Fruit fly (Drosophila melanogaster) whole organism, embryonic: ENCODE results near the gene CG44040.

Experiments used
- Ada2b ChIP-seq: fragments of 200-800 bp; sonication (Bioruptor generic); IDR thresholded peaks from 2 replicates; pipeline ENCODE4 v1.3.6; 2022; ENCODE audit warnings: missing biosample characterization, missing genetic modification characterization
- Bgb ChIP-seq: fragments of 200-800 bp; sonication (Bioruptor generic); IDR thresholded peaks from 2 replicates; pipeline ENCODE4 v1.3.6; 2022; ENCODE audit warnings: missing biosample characterization, missing genetic modification characterization; ENCODE audit not compliant: partially characterized antibody
- CG10209 ChIP-seq: fragments of 200-800 bp; sonication (Bioruptor generic); optimal IDR thresholded peaks from 3 replicates; lab custom pipeline; 2017; ENCODE audit warnings: missing biosample characterization, mild to moderate bottlenecking, missing genetic modification characterization, missing genetic modification reagents
- CG10431 ChIP-seq: fragments of 200-800 bp; sonication (Bioruptor generic); optimal IDR thresholded peaks from 3 replicates; lab custom pipeline; 2018; ENCODE audit warnings: missing biosample characterization, mild to moderate bottlenecking, missing genetic modification characterization
- CG11247 ChIP-seq: fragments of 200-800 bp; sonication (Bioruptor generic); IDR thresholded peaks from 2 replicates; pipeline ENCODE4 v1.3.6; 2022; ENCODE audit warnings: missing biosample characterization, missing genetic modification characterization
- CG11723 ChIP-seq: fragments of 200-800 bp; sonication (Bioruptor generic); optimal IDR thresholded peaks from 2 replicates; lab custom pipeline; 2017; ENCODE audit warnings: missing biosample characterization, mild to moderate bottlenecking, missing genetic modification characterization
- CG12299 ChIP-seq: fragments of 200-800 bp; sonication (Bioruptor generic); optimal IDR thresholded peaks from 2 replicates; lab custom pipeline; 2018; ENCODE audit warnings: missing biosample characterization, mild to moderate bottlenecking, missing genetic modification characterization
- CG12659 ChIP-seq: fragments of 200-800 bp; sonication (Bioruptor generic); optimal IDR thresholded peaks from 3 replicates; lab custom pipeline; 2017; ENCODE audit warnings: mild to moderate bottlenecking, missing biosample characterization, missing genetic modification reagents, missing genetic modification characterization
- CG15269 ChIP-seq: fragments of 200-800 bp; sonication (Bioruptor generic); optimal IDR thresholded peaks from 2 replicates; lab custom pipeline; 2018; ENCODE audit warnings: missing biosample characterization, mild to moderate bottlenecking, missing genetic modification characterization, moderate library complexity
- CG1529 ChIP-seq: fragments of 200-800 bp; sonication (Bioruptor generic); optimal IDR thresholded peaks from 3 replicates; lab custom pipeline; 2018; ENCODE audit warnings: missing biosample characterization, missing genetic modification characterization
- CG15696 ChIP-seq: fragments of 200-800 bp; sonication (Bioruptor generic); optimal IDR thresholded peaks from 2 replicates; lab custom pipeline; 2019; ENCODE audit warnings: missing biosample characterization, mild to moderate bottlenecking, missing genetic modification characterization, moderate library complexity
- CG16863 ChIP-seq: fragments of 200-800 bp; sonication (Bioruptor generic); optimal IDR thresholded peaks from 3 replicates; lab custom pipeline; 2016; ENCODE audit warnings: missing biosample characterization, missing genetic modification characterization
- CG17385 ChIP-seq: fragments of 200-800 bp; sonication (Bioruptor generic); optimal IDR thresholded peaks from 3 replicates; lab custom pipeline; 2018; ENCODE audit warnings: missing biosample characterization, mild to moderate bottlenecking, missing genetic modification characterization
- CG18262 ChIP-seq: fragments of 200-800 bp; optimal IDR thresholded peaks from 3 replicates; lab custom pipeline; 2019; ENCODE audit warnings: missing biosample characterization, mild to moderate bottlenecking, missing genetic modification characterization, moderate library complexity
- CG18599 ChIP-seq: fragments of 200-800 bp; sonication (Bioruptor generic); optimal IDR thresholded peaks from 3 replicates; lab custom pipeline; 2017; ENCODE audit warnings: missing biosample characterization, missing genetic modification characterization, mild to moderate bottlenecking, moderate library complexity, missing genetic modification reagents
- CG2116 ChIP-seq: fragments of 200-800 bp; sonication (Bioruptor generic); optimal IDR thresholded peaks from 3 replicates; lab custom pipeline; 2018; ENCODE audit warnings: missing biosample characterization, mild to moderate bottlenecking, missing genetic modification characterization
- CG2678 ChIP-seq: fragments of 200-800 bp; sonication (Bioruptor generic); optimal IDR thresholded peaks from 3 replicates; lab custom pipeline; 2019; ENCODE audit warnings: missing biosample characterization, mild to moderate bottlenecking, missing genetic modification characterization, moderate library complexity
- CG30020 ChIP-seq: fragments of 200-800 bp; optimal IDR thresholded peaks from 2 replicates; lab custom pipeline; 2019; ENCODE audit warnings: missing biosample characterization, mild to moderate bottlenecking, missing genetic modification characterization, moderate library complexity
- CG30403 ChIP-seq: fragments of 200-800 bp; sonication (Bioruptor generic); optimal IDR thresholded peaks from 3 replicates; lab custom pipeline; 2016; ENCODE audit warnings: missing biosample characterization, missing genetic modification characterization
- CG31388 ChIP-seq: fragments of 200-800 bp; sonication (Bioruptor generic); optimal IDR thresholded peaks from 2 replicates; lab custom pipeline; 2016; ENCODE audit warnings: missing biosample characterization, missing genetic modification characterization
- CG31441 ChIP-seq: fragments of 200-800 bp; sonication (Bioruptor generic); IDR thresholded peaks from 2 replicates; pipeline ENCODE4 v1.3.6; 2022; ENCODE audit warnings: missing biosample characterization, missing genetic modification characterization
- CG34224 ChIP-seq: fragments of 200-800 bp; sonication (Bioruptor generic); IDR thresholded peaks from 3 replicates; pipeline ENCODE4 v1.3.6; 2022; ENCODE audit warnings: missing biosample characterization, missing genetic modification characterization; ENCODE audit not compliant: partially characterized antibody
- CG6813 ChIP-seq: fragments of 200-800 bp; sonication (Bioruptor generic); optimal IDR thresholded peaks from 2 replicates; lab custom pipeline; 2017; ENCODE audit warnings: missing biosample characterization, missing genetic modification characterization, mild to moderate bottlenecking, moderate library complexity, missing genetic modification reagents
- CG7745 ChIP-seq: fragments of 200-800 bp; sonication (Bioruptor generic); optimal IDR thresholded peaks from 2 replicates; lab custom pipeline; 2018; ENCODE audit warnings: missing biosample characterization, mild to moderate bottlenecking, missing genetic modification characterization, moderate library complexity
- CG8924 ChIP-seq: fragments of 200-800 bp; optimal IDR thresholded peaks from 3 replicates; lab custom pipeline; 2019; ENCODE audit warnings: missing biosample characterization, mild to moderate bottlenecking, missing genetic modification characterization, moderate library complexity
- D19A ChIP-seq: fragments of 200-800 bp; optimal IDR thresholded peaks from 3 replicates; lab custom pipeline; 2019; ENCODE audit warnings: missing biosample characterization, mild to moderate bottlenecking, missing genetic modification characterization, moderate library complexity
- Dip2 ChIP-seq: fragments of 200-800 bp; sonication (Bioruptor generic); IDR thresholded peaks from 2 replicates; pipeline ENCODE4 v1.3.6; 2022; ENCODE audit warnings: missing biosample characterization, missing genetic modification characterization
- Fer2 ChIP-seq: fragments of 200-800 bp; sonication (Bioruptor generic); optimal IDR thresholded peaks from 2 replicates; lab custom pipeline; 2018; ENCODE audit warnings: missing biosample characterization, mild to moderate bottlenecking, missing genetic modification characterization, moderate library complexity
- Fer3 ChIP-seq: fragments of 200-800 bp; sonication (Bioruptor generic); optimal IDR thresholded peaks from 2 replicates; lab custom pipeline; 2018; ENCODE audit warnings: missing biosample characterization, mild to moderate bottlenecking, missing genetic modification characterization, moderate library complexity
- MBD-R2 ChIP-seq: fragments of 200-800 bp; sonication (Bioruptor generic); IDR thresholded peaks from 2 replicates; pipeline ENCODE4 v1.3.6; 2022; ENCODE audit warnings: missing biosample characterization, missing genetic modification characterization
- MESR4 ChIP-seq: fragments of 200-800 bp; sonication (Bioruptor generic); optimal IDR thresholded peaks from 2 replicates; lab custom pipeline; 2018; ENCODE audit warnings: missing biosample characterization, mild to moderate bottlenecking, missing genetic modification characterization, moderate library complexity
- Nf-YC ChIP-seq: fragments of 200-800 bp; optimal IDR thresholded peaks from 3 replicates; lab custom pipeline; 2019; ENCODE audit warnings: missing biosample characterization, mild to moderate bottlenecking, missing genetic modification characterization, moderate library complexity
- NfI ChIP-seq: fragments of 200-800 bp; sonication (Bioruptor generic); optimal IDR thresholded peaks from 3 replicates; lab custom pipeline; 2018; ENCODE audit warnings: missing biosample characterization, mild to moderate bottlenecking, missing genetic modification characterization, moderate library complexity
- Oli ChIP-seq: fragments of 200-800 bp; sonication (Bioruptor generic); optimal IDR thresholded peaks from 2 replicates; lab custom pipeline; 2018; ENCODE audit warnings: missing biosample characterization, mild to moderate bottlenecking, missing genetic modification characterization, moderate library complexity
- PHDP ChIP-seq: fragments of 200-800 bp; sonication (Bioruptor generic); optimal IDR thresholded peaks from 3 replicates; lab custom pipeline; 2018; ENCODE audit warnings: missing biosample characterization, mild to moderate bottlenecking, missing genetic modification characterization, moderate library complexity
- ase ChIP-seq: fragments of 200-800 bp; sonication (Bioruptor generic); IDR thresholded peaks from 3 replicates; pipeline ENCODE4 v1.3.6; 2022; ENCODE audit warnings: missing biosample characterization, missing genetic modification characterization
- dm ChIP-seq: fragments of 200-800 bp; sonication (Bioruptor generic); optimal IDR thresholded peaks from 3 replicates; lab custom pipeline; 2016; ENCODE audit warnings: missing biosample characterization, missing genetic modification characterization
- dpn ChIP-seq, 2 experiments: fragments of 200-800 bp; sonication (Bioruptor generic); optimal IDR thresholded peaks; 3 replicates each; lab custom pipeline; 2016; ENCODE audit warnings: missing biosample characterization in 2 of 2, missing genetic modification characterization in 2 of 2
- klu ChIP-seq: fragments of 200-800 bp; sonication (Bioruptor generic); IDR thresholded peaks from 2 replicates; pipeline ENCODE4 v1.3.6; 2022; ENCODE audit warnings: missing biosample characterization, missing genetic modification characterization
- nerfin-1 ChIP-seq: fragments of 200-800 bp; sonication (Bioruptor generic); optimal IDR thresholded peaks from 3 replicates; lab custom pipeline; 2019; ENCODE audit warnings: missing biosample characterization, mild to moderate bottlenecking, missing genetic modification characterization, moderate library complexity
- oc ChIP-seq: fragments of 200-800 bp; sonication (Bioruptor generic); optimal IDR thresholded peaks from 2 replicates; lab custom pipeline; 2018; ENCODE audit warnings: missing biosample characterization, mild to moderate bottlenecking, missing genetic modification characterization, moderate library complexity
- onecut ChIP-seq: fragments of 200-800 bp; sonication (Bioruptor generic); IDR thresholded peaks from 2 replicates; pipeline ENCODE4 v1.3.6; 2022; ENCODE audit warnings: missing biosample characterization, missing genetic modification characterization
- pho ChIP-seq: fragments of 200-800 bp; sonication (Bioruptor generic); optimal IDR thresholded peaks from 2 replicates; lab custom pipeline; 2016; ENCODE audit warnings: missing biosample characterization, missing genetic modification characterization
- scrt ChIP-seq: fragments of 200-800 bp; sonication (Bioruptor generic); optimal IDR thresholded peaks from 2 replicates; lab custom pipeline; 2018; ENCODE audit warnings: missing biosample characterization, mild to moderate bottlenecking, missing genetic modification characterization, moderate library complexity
- tgo ChIP-seq: fragments of 200-800 bp; sonication (Bioruptor generic); IDR thresholded peaks from 3 replicates; pipeline ENCODE4 v1.3.6; 2022; ENCODE audit warnings: missing biosample characterization, missing genetic modification characterization
- tin ChIP-seq: fragments of 200-800 bp; sonication (Bioruptor generic); optimal IDR thresholded peaks from 3 replicates; lab custom pipeline; 2016; ENCODE audit warnings: missing biosample characterization, missing genetic modification characterization
- unpg ChIP-seq: fragments of 200-800 bp; sonication (Bioruptor generic); optimal IDR thresholded peaks from 3 replicates; lab custom pipeline; 2018; ENCODE audit warnings: missing biosample characterization, mild to moderate bottlenecking, missing genetic modification characterization, moderate library complexity
- wek ChIP-seq: fragments of 200-800 bp; sonication (Bioruptor generic); optimal IDR thresholded peaks from 3 replicates; lab custom pipeline; 2018; ENCODE audit warnings: missing biosample characterization, mild to moderate bottlenecking, missing genetic modification characterization, moderate library complexity
- zf30C ChIP-seq: fragments of 200-800 bp; sonication (Bioruptor generic); optimal IDR thresholded peaks from 3 replicates; lab custom pipeline; 2018; ENCODE audit warnings: missing biosample characterization, mild to moderate bottlenecking, missing genetic modification characterization

CG44040 gene

DNA sequence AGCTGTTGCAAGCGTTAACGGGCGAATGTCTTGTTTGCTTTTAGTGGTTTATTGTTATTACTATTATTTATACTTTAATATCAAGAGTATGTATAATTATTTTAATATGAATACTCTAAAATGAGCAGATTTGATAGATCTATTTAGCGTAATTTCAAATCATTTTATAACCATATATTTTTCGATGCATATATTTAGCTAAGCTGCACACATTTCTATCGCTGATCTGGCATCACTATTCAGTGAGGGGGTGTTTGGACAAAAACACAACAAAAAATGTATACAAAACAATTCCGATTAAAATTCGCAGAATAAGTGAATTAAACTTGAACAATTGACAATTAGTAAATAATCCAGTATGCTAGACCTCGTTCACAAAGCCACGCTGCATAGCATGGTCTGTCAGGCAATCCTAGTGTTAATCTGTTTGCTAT lies 30.8 kb downstream of the CG44040 start, which contains the start of the genes Trs33 and Tmtc4 (continued):
- TF ChIP-seq dm (GFP tag; lab: Kevin White, UChicago) (no peak), onecut (GFP tag; lab: Robert Waterston, UW) (no peak), nerfin-1 (tag; lab: Kevin White, UChicago) (peak; percentile 46), ase (GFP tag; lab: Robert Waterston, UW) (peak; percentile 37; the same call in 1 of the 3 replicates), D19A (tag; lab: Kevin White, UChicago) (peak; percentile 15), unpg (GFP tag; lab: Kevin White, UChicago) (peak; percentile 50), oc (tag; lab: Kevin White, UChicago) (peak; percentile 46), Dip2 (no peak), NfI (GFP tag; lab: Kevin White, UChicago) (peak; percentile 3), Nf-YC (tag; lab: Kevin White, UChicago) (peak; percentile 52), tgo (GFP tag; lab: Robert Waterston, UW) (no peak), CG31388 (GFP tag; lab: Kevin White, UChicago) (no peak), CG30403 (GFP tag; lab: Kevin White, UChicago) (peak; percentile 42), MESR4 (GFP tag; lab: Kevin White, UChicago) (peak; percentile 32), CG34224 (GFP tag; lab: Robert Waterston, UW) (no peak), CG8924 (peak; percentile 49), CG18599 (peak; percentile 37), CG10431 (GFP tag; lab: Kevin White, UChicago) (peak; percentile 3), Fer2 (peak; percentile 17), wek (GFP tag; lab: Kevin White, UChicago) (peak; percentile 23), CG30020 (tag; lab: Kevin White, UChicago) (peak; percentile 44), CG1529 (GFP tag; lab: Kevin White, UChicago) (no peak), zf30C (peak; percentile 35), Ada2b (peak; percentile 35; the same call in 1 of the 2 replicates), pho (no peak), dpn (GFP tag; optimal IDR thresholded peaks at IDR 0.05; lab: Kevin White, UChicago) (peak in 1 of 2 experiments; percentile 28), CG17385 (GFP tag; lab: Kevin White, UChicago) (peak; percentile 44), CG12659 (peak; percentile 61), Oli (tag; lab: Kevin White, UChicago) (no peak), CG15269 (tag; lab: Kevin White, UChicago) (peak; percentile 59), CG15696 (peak; percentile 47), Bgb (no peak), CG2116 (GFP tag; lab: Kevin White, UChicago) (peak; percentile 59), CG11723 (GFP tag; lab: Kevin White, UChicago) (peak; percentile 6), scrt (GFP tag; lab: Kevin White, UChicago) (peak; percentile 3), tin (GFP tag; lab: Kevin White, UChicago) (peak; percentile 21), CG10209 (GFP tag; lab: Kevin White, UChicago) (peak; percentile 21), CG2678 (tag; lab: Kevin White, UChicago) (peak; percentile 64), CG7745 (tag; lab: Kevin White, UChicago) (no peak), CG31441 (GFP tag; lab: Robert Waterston, UW) (peak; percentile 49; the same call in 1 of the 2 replicates), PHDP (tag; lab: Kevin White, UChicago) (peak; percentile 51), Fer3 (tag; lab: Kevin White, UChicago) (peak; percentile 32), CG16863 (no peak), CG12299 (tag; lab: Kevin White, UChicago) (peak; percentile 8), CG18262 (tag; lab: Kevin White, UChicago) (peak; percentile 50), klu (GFP tag; lab: Robert Waterston, UW) (peak; percentile 28; the same call in 1 of the 2 replicates), CG11247 (GFP tag; lab: Robert Waterston, UW) (peak; percentile 31; the same call in 1 of the 2 replicates), CG6813 (GFP tag; lab: Kevin White, UChicago) (no peak), MBD-R2 (peak; percentile 93)
